Fruit fly (Drosophila melanogaster) whole organism: Measurements from ENCODE around the gene CG3355.

Source experiments
- CG8478 ChIP-seq: fragments of >200 bp; optimal IDR thresholded peaks from 2 replicates; lab custom pipeline; 2018; ENCODE audit warnings: inconsistent platforms
- Dll ChIP-seq: fragments of >200 bp; optimal IDR thresholded peaks from 2 replicates; lab custom pipeline; 2017
- EcR ChIP-seq, 2 experiments: fragments of >200 bp; optimal IDR thresholded peaks; 2 replicates each; lab custom pipeline; 2017; ENCODE audit warnings: missing biosample characterization in 2 of 2, missing genetic modification characterization in 2 of 2, missing genetic modification reagents in 2 of 2
- pan ChIP-seq: fragments of >200 bp; optimal IDR thresholded peaks from 2 replicates; lab custom pipeline; 2017
- psq ChIP-seq: fragments of >200 bp; optimal IDR thresholded peaks from 2 replicates; lab custom pipeline; 2017
- usp ChIP-seq: fragments of >200 bp; optimal IDR thresholded peaks from 2 replicates; lab custom pipeline; 2017; ENCODE audit warnings: missing biosample characterization, missing genetic modification characterization, mixed read lengths

CG3355 gene

dm6 chr2L:4682377-4682776 lies 31.2 kb downstream of the CG3355 start, which contains the start of gene CG11929:
TSS of gene CG11929 (plus strand) at chr2L:4682677.
- no peak for TF ChIP-seq psq (lab: Kevin White, UChicago)
- no peak for TF ChIP-seq Dll (lab: Kevin White, UChicago)
- no peak for TF ChIP-seq EcR (GFP tag; optimal IDR thresholded peaks at IDR 0.05; lab: Kevin White, UChicago)
- no peak for TF ChIP-seq pan
- no peak for TF ChIP-seq usp (GFP tag; lab: Kevin White, UChicago)
- TF ChIP-seq CG8478 (lab: Kevin White, UChicago) = no peak

- TF ChIP-seq CG8478 (lab: Kevin White, UChicago) (no peak), psq (lab: Kevin White, UChicago) (no peak), EcR (GFP tag; optimal IDR thresholded peaks at IDR 0.05; lab: Kevin White, UChicago) (no peak), pan (no peak), usp (GFP tag; lab: Kevin White, UChicago) (no peak), Dll (lab: Kevin White, UChicago) (no peak)
Observed at dm6 chr2L:4684361-4684760, 33.2 kb downstream of the CG3355 start, which contains the start of gene Elba1. TSS of gene Elba1 (minus strand) at chr2L:4684461.

dm6 chr2L:4687211-4687610 lies 36.0 kb downstream of the CG3355 start, which contains the start of gene Elba3:
TSS of gene Elba3 (plus strand) at chr2L:4687511.
- TF ChIP-seq usp (GFP tag; lab: Kevin White, UChicago) (no peak), EcR (GFP tag; optimal IDR thresholded peaks at IDR 0.05; lab: Kevin White, UChicago) (no peak), CG8478 (lab: Kevin White, UChicago) (no peak), Dll (lab: Kevin White, UChicago) (no peak), psq (lab: Kevin White, UChicago) (no peak), pan (no peak)

DNA sequence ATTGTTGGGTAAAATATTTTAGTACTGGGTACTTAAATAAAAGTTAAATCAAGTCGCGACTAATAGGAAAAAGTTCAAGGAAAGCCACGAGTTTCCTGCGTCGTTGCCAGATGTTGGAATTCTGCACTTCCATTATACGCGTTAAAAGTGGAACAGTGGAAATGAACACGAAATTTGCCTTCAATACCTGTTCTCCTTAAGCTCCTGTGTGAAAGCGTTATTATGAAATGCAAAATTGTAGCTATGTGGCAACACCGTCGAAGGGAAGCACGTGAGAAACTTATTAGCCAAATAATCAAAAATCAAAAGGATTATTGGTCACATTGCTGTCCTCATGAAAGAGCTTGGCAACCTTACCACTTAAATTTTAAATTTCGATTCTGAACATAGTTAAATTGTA lies 39.4 kb downstream of the CG3355 start, which contains the start of gene CG3251:
CG3251 (minus strand) TSS at position 101 of the 400 bp plus-strand sequence.
- TF ChIP-seq Dll (lab: Kevin White, UChicago) = no peak
- TF ChIP-seq CG8478 (lab: Kevin White, UChicago) = no peak
- no peak for TF ChIP-seq usp (GFP tag; lab: Kevin White, UChicago)
- TF ChIP-seq psq (lab: Kevin White, UChicago) = no peak

- TF ChIP-seq usp (GFP tag; lab: Kevin White, UChicago) (no peak), Dll (lab: Kevin White, UChicago) (no peak), psq (lab: Kevin White, UChicago) (no peak), CG8478 (lab: Kevin White, UChicago) (no peak), pan (no peak), EcR (GFP tag; optimal IDR thresholded peaks at IDR 0.05; lab: Kevin White, UChicago) (no peak)
Observed at dm6 chr2L:4694421-4694820, 43.2 kb downstream of the CG3355 start, which contains the start of gene dcma. TSS of gene dcma (plus strand) at chr2L:4694721.

dm6 chr2L:4698837-4699236 lies 47.6 kb downstream of the CG3355 start:
- TF ChIP-seq Dll (lab: Kevin White, UChicago) (no peak), CG8478 (lab: Kevin White, UChicago) (no peak), EcR (GFP tag; optimal IDR thresholded peaks at IDR 0.05; lab: Kevin White, UChicago) (no peak), pan (no peak), psq (lab: Kevin White, UChicago) (no peak)

DNA sequence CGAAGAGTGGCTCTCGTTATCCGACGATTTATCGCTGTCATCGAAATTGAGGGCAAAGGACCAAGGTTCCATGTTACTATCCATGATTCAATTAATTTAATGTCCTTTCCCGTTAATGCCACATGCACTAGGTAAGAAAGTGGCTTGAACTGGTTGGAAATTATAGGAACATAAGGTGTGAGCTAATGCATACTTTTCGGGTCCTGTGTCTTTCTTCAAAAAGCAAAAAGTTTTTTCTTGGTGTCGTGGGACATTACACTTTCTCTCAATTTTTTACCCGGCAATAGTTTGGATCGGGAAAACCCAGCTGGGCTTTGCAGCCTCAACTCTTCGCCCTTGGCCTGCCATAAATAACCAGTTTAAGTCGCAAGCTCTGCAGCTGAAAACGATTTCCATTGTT lies 50.2 kb downstream of the CG3355 start, which contains the start of gene Taf12L:
Taf12L (minus strand) TSS at position 101 of the 400 bp plus-strand sequence.
- TF ChIP-seq Dll (lab: Kevin White, UChicago) (no peak), pan (no peak), psq (lab: Kevin White, UChicago) (no peak), usp (GFP tag; lab: Kevin White, UChicago) (no peak), CG8478 (lab: Kevin White, UChicago) (no peak), EcR (GFP tag; optimal IDR thresholded peaks at IDR 0.05; lab: Kevin White, UChicago) (no peak)
